Worm (Caenorhabditis elegans): Measurements from ENCODE around the gene dlst-1.

The dlst-1 gene

DNA sequence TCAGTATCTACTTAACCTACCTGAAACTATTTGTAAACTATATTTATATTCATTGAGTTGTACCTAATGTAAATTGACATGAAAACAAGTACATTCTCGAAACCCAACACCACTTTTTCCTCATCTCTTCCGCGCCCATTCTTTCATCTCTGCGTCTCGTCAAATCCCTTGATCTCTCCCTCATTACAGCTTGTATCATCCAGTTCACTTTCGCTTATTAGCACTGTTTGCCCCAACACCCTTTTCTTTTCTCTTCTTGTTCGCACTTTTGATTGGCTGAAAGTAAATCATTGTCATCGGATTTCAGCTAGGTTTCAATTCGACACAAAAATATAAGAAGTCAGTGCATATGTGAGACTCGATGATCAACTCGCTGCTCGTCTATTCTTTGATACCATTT is 35.9 kb upstream of the dlst-1 start, which contains the start of gene T25F10.3:
TSS of gene T25F10.3 (plus strand) at position 308 of the 400 bp plus-strand sequence.
- TF ChIP-seq lin-13 (tag; optimal IDR thresholded peaks at IDR 0.05), result no peak
- no peak for TF ChIP-seq nhr-2 (tag; optimal IDR thresholded peaks at IDR 0.05)
- TF ChIP-seq snpc-4 (tag; optimal IDR thresholded peaks at IDR 0.05), result no peak
- TF ChIP-seq M03D4.4 (tag; optimal IDR thresholded peaks at IDR 0.05), result no peak
- TF ChIP-seq nhr-12 (tag; optimal IDR thresholded peaks at IDR 0.05), result no peak
- peak; percentile 30 for TF ChIP-seq blmp-1 (tag; optimal IDR thresholded peaks at IDR 0.05)
- TF ChIP-seq sptf-1 (tag; optimal IDR thresholded peaks at IDR 0.05), result no peak

DNA sequence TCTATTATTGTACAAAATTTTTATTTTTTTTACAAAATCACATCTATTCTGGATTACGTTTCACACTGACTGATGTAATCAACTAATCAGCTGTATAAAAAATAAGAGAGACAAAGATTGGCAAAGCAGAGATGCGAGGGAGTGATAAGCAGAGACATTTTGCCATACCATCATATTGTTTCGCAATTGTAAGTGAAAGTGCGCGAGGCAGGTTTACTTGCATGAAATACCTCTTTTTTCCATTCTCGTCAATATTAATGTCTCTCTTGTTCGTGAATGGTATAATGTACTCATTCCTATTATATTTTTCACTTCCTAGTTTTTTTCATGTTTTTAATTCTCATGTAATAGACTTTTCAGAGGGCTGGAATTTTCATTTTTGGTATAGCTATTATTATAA is 28.0 kb upstream of the dlst-1 start:
- peak; percentile 15 for TF ChIP-seq blmp-1 (tag; optimal IDR thresholded peaks at IDR 0.05)
- TF ChIP-seq elt-1 (tag; optimal IDR thresholded peaks at IDR 0.05; ENCODE audit: borderline replicate concordance, insufficient read depth), result peak; percentile 59
- no peak for TF ChIP-seq mep-1 (tag; optimal IDR thresholded peaks at IDR 0.05)

DNA sequence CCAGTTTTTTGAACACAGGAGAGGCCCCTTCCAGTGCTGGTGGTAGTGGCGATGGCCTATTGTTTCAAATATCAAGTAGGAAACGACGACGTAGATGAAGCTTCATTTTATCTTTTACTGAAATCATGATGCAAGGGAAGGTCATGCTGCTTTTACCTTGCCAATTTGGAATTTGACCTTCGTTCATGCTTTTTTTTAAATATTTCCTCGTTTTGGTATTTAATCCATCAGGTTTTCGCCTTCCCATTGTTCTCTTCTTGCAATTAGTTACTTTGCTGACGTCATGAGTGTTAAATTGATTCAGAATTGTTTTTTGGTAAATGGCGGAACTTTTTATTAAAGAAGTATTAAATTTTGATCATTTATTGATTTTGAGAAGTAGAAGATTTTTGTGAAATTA is 27.2 kb upstream of the dlst-1 start:
- TF ChIP-seq nhr-28 (tag; optimal IDR thresholded peaks at IDR 0.05), result no peak
- TF ChIP-seq ceh-39 (tag; optimal IDR thresholded peaks at IDR 0.05), result no peak
- no peak for TF ChIP-seq ces-1 (GFP tag; optimal IDR thresholded peaks at IDR 0.05)
- TF ChIP-seq ztf-11 (tag; optimal IDR thresholded peaks at IDR 0.05), result no peak
- TF ChIP-seq hlh-1 (tag; optimal IDR thresholded peaks at IDR 0.05), result no peak
- TF ChIP-seq bed-3 (GFP tag; optimal IDR thresholded peaks at IDR 0.05), result no peak
- no peak for TF ChIP-seq mep-1 (tag; optimal IDR thresholded peaks at IDR 0.05)
- TF ChIP-seq mls-2 (tag; optimal IDR thresholded peaks at IDR 0.05), result no peak
- TF ChIP-seq ceh-43 (GFP tag; optimal IDR thresholded peaks at IDR 0.05), result no peak
- TF ChIP-seq lin-32 (GFP tag; optimal IDR thresholded peaks at IDR 0.05), result no peak
- no peak for TF ChIP-seq drap-1 (GFP tag; optimal IDR thresholded peaks at IDR 0.05)
- TF ChIP-seq snpc-4 (tag; optimal IDR thresholded peaks at IDR 0.05), result no peak
- no peak for TF ChIP-seq lin-13 (tag; optimal IDR thresholded peaks at IDR 0.05)
- TF ChIP-seq unc-120 (tag; optimal IDR thresholded peaks at IDR 0.05; ENCODE audit: poor library complexity, severe bottlenecking), result no peak
- no peak for TF ChIP-seq nhr-237 (tag; optimal IDR thresholded peaks at IDR 0.05)
- TF ChIP-seq zip-8 (tag; optimal IDR thresholded peaks at IDR 0.05), result no peak
- no peak for TF ChIP-seq lsy-2 (tag; optimal IDR thresholded peaks at IDR 0.05)
- TF ChIP-seq elt-1 (tag; optimal IDR thresholded peaks at IDR 0.05; ENCODE audit: borderline replicate concordance, insufficient read depth), result no peak

DNA sequence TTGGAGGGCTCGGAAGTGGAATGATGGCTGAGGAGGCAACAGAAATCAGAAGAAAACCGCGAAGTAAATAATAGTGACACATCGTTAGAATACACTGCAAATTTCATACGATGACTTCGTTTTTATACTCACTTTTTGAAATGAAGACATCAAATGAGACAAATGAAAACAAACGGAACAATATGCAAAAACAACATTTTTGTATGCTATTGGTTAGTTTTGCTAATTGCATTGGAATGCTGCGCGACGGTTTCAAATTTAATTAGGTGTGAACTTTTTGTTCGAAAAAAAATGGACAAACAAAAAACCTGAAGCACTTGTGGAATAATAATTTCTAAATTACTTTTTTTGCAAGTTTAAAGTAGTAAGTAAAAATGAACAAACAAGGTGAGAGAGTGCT is 24.1 kb upstream of the dlst-1 start, which contains the start of gene grl-8:
TSS of gene grl-8 (minus strand) at position 101 of the 400 bp plus-strand sequence.
- TF ChIP-seq ces-1 (GFP tag; optimal IDR thresholded peaks at IDR 0.05) (peak; percentile 19), M03D4.4 (tag; optimal IDR thresholded peaks at IDR 0.05) (no peak), hlh-1 (tag; optimal IDR thresholded peaks at IDR 0.05) (no peak), ham-2 (GFP tag; optimal IDR thresholded peaks at IDR 0.05) (no peak)

DNA sequence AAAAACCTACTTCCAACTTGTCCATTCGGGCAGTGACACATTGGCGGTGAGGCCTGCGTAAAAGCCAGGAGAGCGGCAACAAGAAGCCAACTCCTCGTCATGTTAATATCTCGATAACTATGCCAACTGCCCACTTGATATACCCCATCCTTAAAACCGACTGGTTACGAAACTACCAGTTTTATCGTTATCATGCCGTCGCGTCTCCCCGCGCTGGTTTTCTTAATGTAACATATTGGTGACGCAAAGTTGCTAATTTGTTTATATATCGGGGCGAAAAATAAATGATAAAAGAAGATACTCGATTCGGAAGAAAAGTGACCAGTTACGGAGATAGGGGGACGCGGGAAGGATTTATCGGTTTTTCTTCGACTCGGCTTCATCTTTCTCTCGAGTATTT is 22.7 kb upstream of the dlst-1 start, which contains the start of gene grl-9:
TSS of gene grl-9 (minus strand) at position 101 of the 400 bp plus-strand sequence.
- no peak for TF ChIP-seq zip-8 (tag; optimal IDR thresholded peaks at IDR 0.05)
- TF ChIP-seq sptf-1 (tag; optimal IDR thresholded peaks at IDR 0.05), result no peak
- TF ChIP-seq unc-39 (tag; optimal IDR thresholded peaks at IDR 0.05), result no peak
- TF ChIP-seq pha-4 (tag; optimal IDR thresholded peaks at IDR 0.05), result no peak
- no peak for TF ChIP-seq ham-2 (GFP tag; optimal IDR thresholded peaks at IDR 0.05)
- TF ChIP-seq nhr-12 (tag; optimal IDR thresholded peaks at IDR 0.05), result no peak
- TF ChIP-seq unc-62 (GFP tag; optimal IDR thresholded peaks at IDR 0.05), result no peak
- no peak for TF ChIP-seq nhr-2 (tag; optimal IDR thresholded peaks at IDR 0.05)
- no peak for TF ChIP-seq mep-1 (tag; optimal IDR thresholded peaks at IDR 0.05)
- no peak for TF ChIP-seq elt-3 (tag; optimal IDR thresholded peaks at IDR 0.05)
- no peak for TF ChIP-seq nhr-28 (tag; optimal IDR thresholded peaks at IDR 0.05)
- TF ChIP-seq sem-2 (GFP tag; optimal IDR thresholded peaks at IDR 0.05), result no peak
- no peak for TF ChIP-seq snpc-4 (tag; optimal IDR thresholded peaks at IDR 0.05)
- TF ChIP-seq mls-2 (tag; optimal IDR thresholded peaks at IDR 0.05), result no peak
- TF ChIP-seq lsy-2 (tag; optimal IDR thresholded peaks at IDR 0.05), result no peak
- TF ChIP-seq elt-1 (tag; optimal IDR thresholded peaks at IDR 0.05; ENCODE audit: borderline replicate concordance, insufficient read depth), result no peak
- no peak for TF ChIP-seq cnd-1 (tag; optimal IDR thresholded peaks at IDR 0.05)

DNA sequence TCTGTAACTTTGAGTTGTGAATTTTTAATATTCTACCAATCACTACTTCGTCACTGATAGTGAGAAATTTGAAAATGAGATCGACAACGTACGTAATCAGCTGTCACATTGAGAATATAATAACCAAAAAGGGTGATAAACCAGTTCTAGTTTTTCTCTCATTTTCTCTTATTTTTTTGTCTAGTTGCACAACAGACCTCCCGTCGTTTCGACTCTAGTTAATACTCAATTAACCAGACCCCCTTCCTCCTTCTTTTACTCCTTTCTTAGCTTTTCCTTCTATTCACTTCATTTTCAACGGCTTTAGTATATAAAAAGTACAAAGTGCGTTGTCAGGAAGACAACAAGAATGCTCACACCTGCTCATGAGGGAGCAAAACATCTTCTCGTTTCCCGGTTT is 18.3 kb upstream of the dlst-1 start, which contains the start of gene ZC487.1:
TSS of gene ZC487.1 (plus strand) at position 301 of the 400 bp plus-strand sequence.
- TF ChIP-seq mls-2 (tag; optimal IDR thresholded peaks at IDR 0.05), result no peak
- TF ChIP-seq unc-39 (tag; optimal IDR thresholded peaks at IDR 0.05), result no peak
- no peak for TF ChIP-seq lin-32 (GFP tag; optimal IDR thresholded peaks at IDR 0.05)
- TF ChIP-seq elt-1 (tag; optimal IDR thresholded peaks at IDR 0.05; ENCODE audit: borderline replicate concordance, insufficient read depth), result no peak
- no peak for TF ChIP-seq lsy-2 (tag; optimal IDR thresholded peaks at IDR 0.05)
- TF ChIP-seq pha-4 (tag; optimal IDR thresholded peaks at IDR 0.05), result no peak
- no peak for TF ChIP-seq sem-2 (GFP tag; optimal IDR thresholded peaks at IDR 0.05)
- no peak for TF ChIP-seq mep-1 (tag; optimal IDR thresholded peaks at IDR 0.05)
- TF ChIP-seq elt-3 (tag; optimal IDR thresholded peaks at IDR 0.05), result no peak
- no peak for TF ChIP-seq ces-1 (GFP tag; optimal IDR thresholded peaks at IDR 0.05)
- no peak for TF ChIP-seq nhr-237 (tag; optimal IDR thresholded peaks at IDR 0.05)
- TF ChIP-seq nhr-12 (tag; optimal IDR thresholded peaks at IDR 0.05), result no peak
- no peak for TF ChIP-seq nhr-2 (tag; optimal IDR thresholded peaks at IDR 0.05)
- no peak for TF ChIP-seq M03D4.4 (tag; optimal IDR thresholded peaks at IDR 0.05)

Data from whole organism, mixed stage, embryonic.